Fruit fly (Drosophila melanogaster) whole organism, embryonic: ENCODE data around the gene Snapin.

Experiments used
- Adf1 ChIP-seq: fragments of 200-800 bp; sonication (Bioruptor generic); IDR thresholded peaks from 2 replicates; pipeline ENCODE4 v1.3.6; 2022; ENCODE audit warnings: missing biosample characterization, missing genetic modification characterization
- C15 ChIP-seq: fragments of 200-800 bp; sonication (Bioruptor generic); IDR thresholded peaks from 3 replicates; pipeline ENCODE4 v1.3.6; 2022; ENCODE audit warnings: missing biosample characterization, missing genetic modification characterization
- CG1024 ChIP-seq: fragments of 200-800 bp; sonication (Bioruptor generic); IDR thresholded peaks from 2 replicates; pipeline ENCODE4 v1.3.6; 2022; ENCODE audit warnings: missing biosample characterization, missing genetic modification characterization
- CG11093 ChIP-seq: fragments of 200-800 bp; sonication (Bioruptor generic); IDR thresholded peaks from 3 replicates; pipeline ENCODE4 v1.3.6; 2022; ENCODE audit warnings: missing biosample characterization, missing genetic modification characterization
- CG11504 ChIP-seq: fragments of 200-800 bp; sonication (Bioruptor generic); optimal IDR thresholded peaks from 3 replicates; lab custom pipeline; 2019; ENCODE audit warnings: missing biosample characterization, mild to moderate bottlenecking, missing genetic modification characterization, moderate library complexity
- CG12104 ChIP-seq: fragments of 200-800 bp; sonication (Bioruptor generic); optimal IDR thresholded peaks from 3 replicates; lab custom pipeline; 2016; ENCODE audit warnings: missing biosample characterization, missing genetic modification characterization
- CG12236 ChIP-seq: fragments of 200-800 bp; sonication (Bioruptor generic); optimal IDR thresholded peaks from 2 replicates; lab custom pipeline; 2016; ENCODE audit warnings: missing biosample characterization, missing genetic modification characterization
- CG13775 ChIP-seq: fragments of 200-800 bp; sonication (Bioruptor generic); optimal IDR thresholded peaks from 3 replicates; lab custom pipeline; 2017; ENCODE audit warnings: missing biosample characterization, mild to moderate bottlenecking, missing genetic modification characterization
- CG15514 ChIP-seq: fragments of 200-800 bp; sonication (Bioruptor generic); optimal IDR thresholded peaks from 3 replicates; lab custom pipeline; 2017; ENCODE audit warnings: missing biosample characterization, missing genetic modification characterization, mild to moderate bottlenecking, moderate library complexity, missing genetic modification reagents
- CG18619 ChIP-seq: fragments of 200-800 bp; sonication (Bioruptor generic); optimal IDR thresholded peaks from 3 replicates; lab custom pipeline; 2017; ENCODE audit warnings: missing biosample characterization, mild to moderate bottlenecking, missing genetic modification characterization
- CG2202 ChIP-seq: fragments of 200-800 bp; sonication (Bioruptor generic); optimal IDR thresholded peaks from 2 replicates; lab custom pipeline; 2018; ENCODE audit warnings: missing biosample characterization, mild to moderate bottlenecking, missing genetic modification characterization
- CG3163 ChIP-seq: fragments of 200-800 bp; sonication (Bioruptor generic); optimal IDR thresholded peaks from 3 replicates; lab custom pipeline; 2016; ENCODE audit warnings: missing biosample characterization, missing genetic modification characterization
- CG34224 ChIP-seq: fragments of 200-800 bp; sonication (Bioruptor generic); IDR thresholded peaks from 3 replicates; pipeline ENCODE4 v1.3.6; 2022; ENCODE audit warnings: missing biosample characterization, missing genetic modification characterization; ENCODE audit not compliant: partially characterized antibody
- CG6813 ChIP-seq: fragments of 200-800 bp; sonication (Bioruptor generic); optimal IDR thresholded peaks from 2 replicates; lab custom pipeline; 2017; ENCODE audit warnings: missing biosample characterization, missing genetic modification characterization, mild to moderate bottlenecking, moderate library complexity, missing genetic modification reagents
- CG7963 ChIP-seq: fragments of 200-800 bp; sonication (Bioruptor generic); IDR thresholded peaks from 3 replicates; pipeline ENCODE4 v1.3.6; 2022; ENCODE audit warnings: missing biosample characterization, missing genetic modification characterization; ENCODE audit not compliant: partially characterized antibody
- CG8478 ChIP-seq: fragments of >200 bp; optimal IDR thresholded peaks from 2 replicates; lab custom pipeline; 2018
- CG9817 ChIP-seq: fragments of 200-800 bp; sonication (Bioruptor generic); optimal IDR thresholded peaks from 2 replicates; lab custom pipeline; 2018; ENCODE audit warnings: missing biosample characterization, mild to moderate bottlenecking, missing genetic modification characterization, moderate library complexity
- Dbx ChIP-seq: fragments of 200-800 bp; sonication (Bioruptor generic); IDR thresholded peaks from 3 replicates; pipeline ENCODE4 v1.3.6; 2022; ENCODE audit warnings: missing biosample characterization, missing genetic modification characterization
- Ets65A ChIP-seq: fragments of 200-800 bp; sonication (Bioruptor generic); peaks from one replicate; lab custom pipeline; 2016; ENCODE audit warnings: missing biosample characterization, missing genetic modification characterization
- Gug ChIP-seq: fragments of 200-800 bp; sonication (Bioruptor generic); IDR thresholded peaks from 4 replicates; pipeline ENCODE4 v1.3.6; 2022; ENCODE audit warnings: missing biosample characterization, missing genetic modification characterization
- Meics ChIP-seq: fragments of 200-800 bp; sonication (Bioruptor generic); optimal IDR thresholded peaks from 2 replicates; lab custom pipeline; 2017; ENCODE audit warnings: missing biosample characterization, mild to moderate bottlenecking, missing genetic modification characterization
- Oli ChIP-seq: fragments of 200-800 bp; sonication (Bioruptor generic); optimal IDR thresholded peaks from 2 replicates; lab custom pipeline; 2018; ENCODE audit warnings: missing biosample characterization, mild to moderate bottlenecking, missing genetic modification characterization, moderate library complexity
- Ptx1 ChIP-seq: fragments of 200-800 bp; sonication (Bioruptor generic); IDR thresholded peaks from 2 replicates; pipeline ENCODE4 v1.3.6; 2022; ENCODE audit warnings: missing biosample characterization, missing genetic modification characterization
- Six4 ChIP-seq: fragments of 200-800 bp; sonication (Bioruptor generic); optimal IDR thresholded peaks from 2 replicates; lab custom pipeline; 2016; ENCODE audit warnings: missing biosample characterization, missing genetic modification characterization
- Spps ChIP-seq: fragments of 200-800 bp; sonication (Bioruptor generic); optimal IDR thresholded peaks from 2 replicates; lab custom pipeline; 2018; ENCODE audit warnings: missing biosample characterization, mild to moderate bottlenecking, missing genetic modification characterization
- Trl ChIP-seq, 3 experiments: fragments of >200 bp in 2 of 3; fragments of 200-800 bp in 1 of 3; sonication (Bioruptor generic) in 1 of 3; optimal IDR thresholded peaks; 2 replicates in 1 of 3; 3 replicates in 2 of 3; lab custom pipeline; 2016 to 2017; ENCODE audit warnings: missing biosample characterization in 1 of 3, missing genetic modification characterization in 1 of 3
- Xrp1 ChIP-seq: fragments of 200-800 bp; sonication (Bioruptor generic); IDR thresholded peaks from 2 replicates; pipeline ENCODE4 v1.3.6; 2022; ENCODE audit warnings: missing biosample characterization, missing genetic modification characterization
- ab ChIP-seq: fragments of 200-800 bp; sonication (Bioruptor generic); optimal IDR thresholded peaks from 2 replicates; lab custom pipeline; 2016; ENCODE audit warnings: missing biosample characterization, missing genetic modification characterization
- ac ChIP-seq: fragments of 200-800 bp; sonication (Bioruptor generic); optimal IDR thresholded peaks from 3 replicates; lab custom pipeline; 2017; ENCODE audit warnings: missing biosample characterization, mild to moderate bottlenecking, missing genetic modification characterization
- cato ChIP-seq: fragments of 200-800 bp; sonication (Bioruptor generic); optimal IDR thresholded peaks from 2 replicates; lab custom pipeline; 2016; ENCODE audit warnings: missing biosample characterization, missing genetic modification characterization, borderline replicate concordance
- cg ChIP-seq: fragments of 200-800 bp; sonication (Bioruptor generic); optimal IDR thresholded peaks from 3 replicates; lab custom pipeline; 2019; ENCODE audit warnings: missing biosample characterization, mild to moderate bottlenecking, missing genetic modification characterization, moderate library complexity
- corto ChIP-seq: fragments of 200-800 bp; sonication (Bioruptor generic); optimal IDR thresholded peaks from 2 replicates; lab custom pipeline; 2016; ENCODE audit warnings: missing biosample characterization, mild to moderate bottlenecking, missing genetic modification characterization, moderate library complexity
- crp ChIP-seq, 2 experiments: fragments of 200-800 bp; sonication (Bioruptor generic); optimal IDR thresholded peaks; 2 replicates in 1 of 2; 3 replicates in 1 of 2; lab custom pipeline; 2017; ENCODE audit warnings: missing biosample characterization in 2 of 2, missing genetic modification characterization in 2 of 2, mild to moderate bottlenecking in 1 of 2, moderate library complexity in 1 of 2
- danr ChIP-seq: fragments of 200-800 bp; sonication (Bioruptor generic); IDR thresholded peaks from 2 replicates; pipeline ENCODE4 v1.3.6; 2022; ENCODE audit warnings: missing biosample characterization, missing genetic modification characterization
- esg ChIP-seq: fragments of 200-800 bp; sonication (Bioruptor generic); conservative IDR thresholded peaks from 2 replicates; pipeline ENCODE4 v1.3.6; 2022; ENCODE audit warnings: missing biosample characterization, missing genetic modification characterization
- inv ChIP-seq: fragments of 200-800 bp; sonication (Bioruptor generic); IDR thresholded peaks from 2 replicates; pipeline ENCODE4 v1.3.6; 2022; ENCODE audit warnings: missing biosample characterization, missing genetic modification characterization; ENCODE audit not compliant: partially characterized antibody
- jumu ChIP-seq: fragments of 200-800 bp; sonication (Bioruptor generic); optimal IDR thresholded peaks from 3 replicates; lab custom pipeline; 2016; ENCODE audit warnings: missing biosample characterization, missing genetic modification characterization
- kni ChIP-seq: fragments of 200-800 bp; sonication (Bioruptor generic); optimal IDR thresholded peaks from 3 replicates; lab custom pipeline; 2017; ENCODE audit warnings: mild to moderate bottlenecking, missing biosample characterization, missing genetic modification reagents, missing genetic modification characterization
- lab ChIP-seq: fragments of 200-800 bp; sonication (Bioruptor generic); optimal IDR thresholded peaks from 3 replicates; lab custom pipeline; 2017; ENCODE audit warnings: missing biosample characterization, missing genetic modification characterization, mild to moderate bottlenecking, moderate library complexity, missing genetic modification reagents
- pnt ChIP-seq: fragments of 200-800 bp; sonication (Bioruptor generic); optimal IDR thresholded peaks from 3 replicates; lab custom pipeline; 2016; ENCODE audit warnings: missing biosample characterization, missing genetic modification characterization
- run ChIP-seq: fragments of 200-800 bp; sonication (Bioruptor generic); optimal IDR thresholded peaks from 3 replicates; lab custom pipeline; 2018; ENCODE audit warnings: missing biosample characterization, mild to moderate bottlenecking, missing genetic modification characterization
- shn ChIP-seq: fragments of 200-800 bp; sonication (Bioruptor generic); optimal IDR thresholded peaks from 3 replicates; lab custom pipeline; 2016; ENCODE audit warnings: missing biosample characterization, missing genetic modification characterization
- slbo ChIP-seq: fragments of 200-800 bp; sonication (Bioruptor generic); IDR thresholded peaks from 2 replicates; pipeline ENCODE4 v1.3.6; 2022; ENCODE audit warnings: missing biosample characterization, missing genetic modification characterization
- stwl ChIP-seq: fragments of 200-800 bp; sonication (Bioruptor generic); optimal IDR thresholded peaks from 3 replicates; lab custom pipeline; 2018; ENCODE audit warnings: missing biosample characterization, mild to moderate bottlenecking, missing genetic modification characterization, moderate library complexity
- tgo ChIP-seq: fragments of 200-800 bp; sonication (Bioruptor generic); IDR thresholded peaks from 3 replicates; pipeline ENCODE4 v1.3.6; 2022; ENCODE audit warnings: missing biosample characterization, missing genetic modification characterization
- tna ChIP-seq: fragments of 200-800 bp; sonication (Bioruptor generic); IDR thresholded peaks from 2 replicates; pipeline ENCODE4 v1.3.6; 2022; ENCODE audit warnings: missing biosample characterization, missing genetic modification characterization; ENCODE audit not compliant: partially characterized antibody
- trem ChIP-seq: fragments of 200-800 bp; optimal IDR thresholded peaks from 3 replicates; lab custom pipeline; 2019; ENCODE audit warnings: missing biosample characterization, mild to moderate bottlenecking, missing genetic modification characterization, moderate library complexity
- ttk ChIP-seq: fragments of 200-800 bp; sonication (Bioruptor generic); IDR thresholded peaks from 2 replicates; pipeline ENCODE4 v2.1.2; 2022; ENCODE audit warnings: missing biosample characterization, missing genetic modification characterization
- usp ChIP-seq: fragments of >200 bp; optimal IDR thresholded peaks from 2 replicates; lab custom pipeline; 2017; ENCODE audit warnings: missing biosample characterization, missing genetic modification characterization
- vnd ChIP-seq: fragments of 200-800 bp; sonication (Bioruptor generic); IDR thresholded peaks from 3 replicates; pipeline ENCODE4 v1.3.6; 2022; ENCODE audit warnings: missing biosample characterization, missing genetic modification characterization; ENCODE audit not compliant: partially characterized antibody

Snapin gene

DNA sequence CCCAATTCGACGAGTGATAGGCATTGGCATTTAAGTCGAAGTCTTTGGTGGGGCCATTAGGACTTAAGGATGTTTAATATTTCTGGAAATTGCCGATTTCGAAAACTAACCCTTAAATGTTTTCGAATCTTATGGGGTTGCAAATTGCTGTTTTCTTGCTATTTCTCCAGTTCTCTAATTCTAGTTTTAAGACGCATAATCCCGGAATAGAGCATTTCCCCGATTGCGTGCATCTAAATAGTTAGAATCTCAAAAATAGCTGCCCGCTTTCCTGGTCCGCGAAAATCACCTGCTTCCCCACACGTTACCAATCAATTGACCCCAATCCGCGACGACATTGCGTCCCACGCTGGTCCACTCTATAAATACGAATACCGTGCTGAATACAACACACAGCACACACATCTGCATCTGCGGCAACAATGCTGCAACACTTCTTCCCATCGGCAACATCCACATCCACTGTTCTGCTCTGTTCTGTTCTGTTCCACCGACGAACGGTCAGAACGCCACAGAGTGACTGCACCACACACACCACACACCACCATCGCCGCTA lies 7.5 kb downstream of the Snapin start, which contains the start of gene Bacc (continued):
- TF ChIP-seq Adf1 (GFP tag; lab: Robert Waterston, UW) (no peak), CG18619 (peak; percentile 92), ttk (GFP tag; lab: Robert Waterston, UW) (no peak), CG11504 (tag; lab: Kevin White, UChicago) (peak; percentile 94), CG6813 (GFP tag; lab: Kevin White, UChicago) (peak; percentile 79), CG34224 (no peak), Ptx1 (GFP tag; lab: Robert Waterston, UW) (no peak), slbo (GFP tag; lab: Robert Waterston, UW) (no peak), shn (GFP tag; lab: Kevin White, UChicago) (peak; percentile 88), Xrp1 (GFP tag; lab: Robert Waterston, UW) (no peak), CG8478 (lab: Kevin White, UChicago) (no peak), Trl (optimal IDR thresholded peaks at IDR 0.05; lab: Kevin White, UChicago) (no peak), Trl (GFP tag; optimal IDR thresholded peaks at IDR 0.05; lab: Kevin White, UChicago) (peak; percentile 86), kni (GFP tag; lab: Kevin White, UChicago) (peak; percentile 50), stwl (tag; lab: Kevin White, UChicago) (no peak), jumu (GFP tag; lab: Kevin White, UChicago) (no peak), Meics (GFP tag; lab: Kevin White, UChicago) (peak; percentile 94), lab (GFP tag; lab: Kevin White, UChicago) (peak; percentile 92), corto (GFP tag; lab: Kevin White, UChicago) (peak; percentile 83), CG12104 (GFP tag; lab: Kevin White, UChicago) (peak; percentile 89), Gug (GFP tag; lab: Robert Waterston, UW) (peak; percentile 65; the same call in 2 of the 4 replicates), crp (GFP tag; optimal IDR thresholded peaks at IDR 0.05; lab: Kevin White, UChicago) (peak in 1 of 2 experiments; percentile 38), inv (GFP tag; lab: Robert Waterston, UW) (no peak), danr (GFP tag; lab: Robert Waterston, UW) (no peak), CG13775 (GFP tag; lab: Kevin White, UChicago) (peak; percentile 91), Ets65A (GFP tag; lab: Kevin White, UChicago) (peak; percentile 96), CG11093 (peak; percentile 75), CG7963 (GFP tag; lab: Robert Waterston, UW) (no peak), CG3163 (GFP tag; lab: Kevin White, UChicago) (peak; percentile 67), pnt (peak; percentile 72), Spps (tag; lab: Kevin White, UChicago) (peak; percentile 48), esg (GFP tag; lab: Robert Waterston, UW) (no peak), CG12236 (GFP tag; lab: Kevin White, UChicago) (peak; percentile 81), ab (GFP tag; lab: Kevin White, UChicago) (peak; percentile 71), CG1024 (GFP tag; lab: Robert Waterston, UW) (no peak), cg (GFP tag; lab: Kevin White, UChicago) (peak; percentile 53), Six4 (GFP tag; lab: Kevin White, UChicago) (peak; percentile 73), CG15514 (peak; percentile 79), ac (peak; percentile 25), usp (GFP tag; lab: Kevin White, UChicago) (no peak), Oli (peak; percentile 93), vnd (GFP tag; lab: Robert Waterston, UW) (no peak), trem (peak; percentile 16), Dbx (GFP tag; lab: Robert Waterston, UW) (no peak), tgo (GFP tag; lab: Robert Waterston, UW) (no peak), run (tag; lab: Kevin White, UChicago) (peak; percentile 70), CG2202 (tag; lab: Kevin White, UChicago) (peak; percentile 41), CG9817 (tag; lab: Kevin White, UChicago) (peak; percentile 78), cato (peak; percentile 61), C15 (GFP tag; lab: Robert Waterston, UW) (no peak), tna (GFP tag; lab: Robert Waterston, UW) (no peak)
